Fruit fly (Drosophila melanogaster): Measurements from ENCODE around the gene B-H2.

Gene B-H2

DNA sequence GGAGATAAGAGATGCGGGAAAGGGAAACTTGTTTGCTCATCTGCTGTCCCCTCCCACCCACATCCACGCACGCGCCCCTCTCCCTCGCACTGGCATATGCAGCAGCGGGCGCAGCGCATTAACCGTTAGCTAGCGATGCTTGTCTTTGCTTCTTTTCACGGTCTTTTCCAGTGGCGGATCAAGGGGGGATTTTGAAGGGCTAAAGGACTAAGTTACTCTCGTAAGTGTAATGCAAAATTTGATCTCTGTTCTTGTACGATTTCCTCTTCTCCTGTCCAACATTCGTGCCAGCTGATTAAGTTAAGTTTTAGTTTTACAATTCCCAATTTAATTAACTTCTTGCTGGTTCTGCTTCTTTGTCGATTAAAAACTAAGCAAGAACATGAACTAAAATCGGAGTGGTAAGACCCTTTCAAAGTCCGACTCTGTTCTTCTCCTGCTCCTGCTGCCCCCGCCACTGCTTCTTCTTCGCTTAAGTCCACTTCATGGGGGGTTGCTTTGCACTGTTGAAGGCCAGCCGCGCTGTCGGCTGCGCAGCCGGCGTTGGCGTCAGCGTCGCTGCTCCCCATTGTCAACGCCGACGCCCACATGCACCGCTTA, 13.7 kb upstream of the B-H2 start (continued):
- TF ChIP-seq cas (GFP tag; IDR thresholded peaks at IDR 0.05), result no peak
- no peak for TF ChIP-seq dati (GFP tag; IDR thresholded peaks at IDR 0.05)
- peak; percentile 60 to 71 for TF ChIP-seq bsh (GFP tag; optimal IDR thresholded peaks at IDR 0.05)
- peak; percentile 30 for TF ChIP-seq odd (GFP tag; optimal IDR thresholded peaks at IDR 0.05)
- peak; percentile 21 for TF ChIP-seq CG7786 (GFP tag; optimal IDR thresholded peaks at IDR 0.05)
- no peak for TF ChIP-seq Sry-δ (GFP tag; optimal IDR thresholded peaks at IDR 0.05)
- TF ChIP-seq CG8765 (GFP tag; IDR thresholded peaks at IDR 0.05), result no peak
- TF ChIP-seq Ravus (GFP tag; IDR thresholded peaks at IDR 0.05), result no peak
- no peak for TF ChIP-seq crp (GFP tag; optimal IDR thresholded peaks at IDR 0.05)
- TF ChIP-seq ab (GFP tag; optimal IDR thresholded peaks at IDR 0.05), result no peak
- TF ChIP-seq CG7963 (GFP tag; IDR thresholded peaks at IDR 0.05; ENCODE audit: partially characterized antibody), result no peak
- no peak for TF ChIP-seq Lpt (GFP tag; optimal IDR thresholded peaks at IDR 0.05)
- TF ChIP-seq Stat92E (GFP tag; optimal IDR thresholded peaks at IDR 0.05), result peak in 1 of 3 experiments; percentile 3
- no peak for TF ChIP-seq Sin3A (optimal IDR thresholded peaks at IDR 0.05)
- no peak for TF ChIP-seq rib (GFP tag; IDR thresholded peaks at IDR 0.05)
- peak; percentile 65 for TF ChIP-seq pnt (GFP tag; optimal IDR thresholded peaks at IDR 0.05)
- no peak for TF ChIP-seq stc (GFP tag; IDR thresholded peaks at IDR 0.05)
- no peak for TF ChIP-seq D19B (GFP tag; optimal IDR thresholded peaks at IDR 0.05)
- TF ChIP-seq hbn (GFP tag; IDR thresholded peaks at IDR 0.05; ENCODE audit: partially characterized antibody), result no peak
- TF ChIP-seq btn (GFP tag; optimal IDR thresholded peaks at IDR 0.05), result peak; percentile 28
- TF ChIP-seq CG13287 (GFP tag; IDR thresholded peaks at IDR 0.05; ENCODE audit: partially characterized antibody), result no peak
- TF ChIP-seq Drgx (GFP tag; IDR thresholded peaks at IDR 0.05), result peak; percentile 68
- no peak for TF ChIP-seq Scr (GFP tag; IDR thresholded peaks at IDR 0.05; ENCODE audit: partially characterized antibody)
- TF ChIP-seq unpg (GFP tag; optimal IDR thresholded peaks at IDR 0.05), result peak; percentile 41
- TF ChIP-seq HLH54F (GFP tag; optimal IDR thresholded peaks at IDR 0.05), result peak; percentile 10
- peak; percentile 34 for TF ChIP-seq nau (GFP tag; optimal IDR thresholded peaks at IDR 0.05)
- TF ChIP-seq hkb (optimal IDR thresholded peaks at IDR 0.05), result no peak
- peak; percentile 37; the same call in 1 of the 2 replicates for TF ChIP-seq hkb (GFP tag; IDR thresholded peaks at IDR 0.05)
- TF ChIP-seq CG1792 (GFP tag; optimal IDR thresholded peaks at IDR 0.05), result no peak
- TF ChIP-seq CG1832 (GFP tag; optimal IDR thresholded peaks at IDR 0.05), result no peak
- no peak for TF ChIP-seq gcm2 (GFP tag; optimal IDR thresholded peaks at IDR 0.05)
- TF ChIP-seq CG18476 (GFP tag; optimal IDR thresholded peaks at IDR 0.05), result no peak
- TF ChIP-seq ssp (GFP tag; IDR thresholded peaks at IDR 0.05), result 0 out of 2 replicates have a peak, but pooled peaks have one; percentile 24
- TF ChIP-seq croc (GFP tag; conservative IDR thresholded peaks at IDR 0.05), result peak; percentile 62; the same call in 2 of the 3 replicates
- TF ChIP-seq dmrt99B (tag; optimal IDR thresholded peaks at IDR 0.05), result peak; percentile 82
- no peak for TF ChIP-seq CG3847 (GFP tag; IDR thresholded peaks at IDR 0.05)
- peak; percentile 90 for TF ChIP-seq Adf1 (GFP tag; IDR thresholded peaks at IDR 0.05)
- TF ChIP-seq D19A (tag; optimal IDR thresholded peaks at IDR 0.05), result peak; percentile 69
- peak; percentile 57 for TF ChIP-seq CG6689 (GFP tag; IDR thresholded peaks at IDR 0.05)
- no peak for TF ChIP-seq CG17802 (tag; optimal IDR thresholded peaks at IDR 0.05)
- peak in 1 of 2 experiments; percentile 84 for TF ChIP-seq eve (GFP tag; optimal IDR thresholded peaks at IDR 0.05)
- TF ChIP-seq Dref (GFP tag; IDR thresholded peaks at IDR 0.05), result no peak
- peak; percentile 60 for TF ChIP-seq pum (GFP tag; optimal IDR thresholded peaks at IDR 0.05)
- peak; percentile 40 for TF ChIP-seq CG15696 (tag; optimal IDR thresholded peaks at IDR 0.05)
- TF ChIP-seq Bdp1 (GFP tag; optimal IDR thresholded peaks at IDR 0.05), result peak; percentile 23
- no peak for TF ChIP-seq CG13894 (tag; optimal IDR thresholded peaks at IDR 0.05)
- no peak for TF ChIP-seq CG4730 (GFP tag; IDR thresholded peaks at IDR 0.05)
- TF ChIP-seq CG2202 (tag; optimal IDR thresholded peaks at IDR 0.05), result no peak
- no peak for TF ChIP-seq E2f2 (GFP tag; IDR thresholded peaks at IDR 0.05)
- no peak for TF ChIP-seq chm (GFP tag; IDR thresholded peaks at IDR 0.05)
- TF ChIP-seq CG15011 (GFP tag; optimal IDR thresholded peaks at IDR 0.05), result peak; percentile 38

Data from whole organism, embryonic.